Fruit fly (Drosophila melanogaster) whole organism, embryonic: ENCODE results near the gene CG34295.
A peak's percentile ranks its signal among the peaks of the same experiment; 100 is the strongest.

ENCODE experiments used
- Aef1 ChIP-seq: fragments of 200-800 bp; sonication (Bioruptor generic); IDR thresholded peaks from 3 replicates; pipeline ENCODE4 v1.3.6; 2022; ENCODE audit warnings: missing biosample characterization, missing genetic modification characterization
- CG10274 ChIP-seq: fragments of 200-800 bp; sonication (Bioruptor generic); optimal IDR thresholded peaks from 3 replicates; lab custom pipeline; 2017; ENCODE audit warnings: missing biosample characterization, mild to moderate bottlenecking, missing genetic modification characterization
- CG10654 ChIP-seq: fragments of 200-800 bp; sonication (Bioruptor generic); optimal IDR thresholded peaks from 2 replicates; lab custom pipeline; 2016; ENCODE audit warnings: missing biosample characterization, missing genetic modification characterization
- CG11696 ChIP-seq: fragments of 200-800 bp; sonication (Bioruptor generic); IDR thresholded peaks from 2 replicates; pipeline ENCODE4 v1.3.6; 2022; ENCODE audit warnings: missing biosample characterization, missing genetic modification characterization
- CG13123 ChIP-seq: fragments of 200-800 bp; sonication (Bioruptor generic); optimal IDR thresholded peaks from 2 replicates; lab custom pipeline; 2016; ENCODE audit warnings: missing biosample characterization, missing genetic modification characterization
- CG13775 ChIP-seq: fragments of 200-800 bp; sonication (Bioruptor generic); optimal IDR thresholded peaks from 3 replicates; lab custom pipeline; 2017; ENCODE audit warnings: missing biosample characterization, mild to moderate bottlenecking, missing genetic modification characterization
- CG17359 ChIP-seq: fragments of 200-800 bp; sonication (Bioruptor generic); optimal IDR thresholded peaks from 3 replicates; lab custom pipeline; 2018; ENCODE audit warnings: missing biosample characterization, mild to moderate bottlenecking, missing genetic modification characterization, moderate library complexity
- CG17361 ChIP-seq: fragments of 200-800 bp; sonication (Bioruptor generic); IDR thresholded peaks from 3 replicates; pipeline ENCODE4 v1.3.6; 2022; ENCODE audit warnings: missing biosample characterization, missing genetic modification characterization
- CG2678 ChIP-seq: fragments of 200-800 bp; sonication (Bioruptor generic); optimal IDR thresholded peaks from 3 replicates; lab custom pipeline; 2019; ENCODE audit warnings: missing biosample characterization, mild to moderate bottlenecking, missing genetic modification characterization, moderate library complexity
- CG4282 ChIP-seq: fragments of 200-800 bp; sonication (Bioruptor generic); optimal IDR thresholded peaks from 2 replicates; lab custom pipeline; 2016; ENCODE audit warnings: missing biosample characterization, missing genetic modification characterization
- CG4424 ChIP-seq: fragments of 200-800 bp; sonication (Bioruptor generic); optimal IDR thresholded peaks from 3 replicates; lab custom pipeline; 2016; ENCODE audit warnings: missing biosample characterization, missing genetic modification characterization
- CG4854 ChIP-seq: fragments of 200-800 bp; sonication (Bioruptor generic); optimal IDR thresholded peaks from 2 replicates; lab custom pipeline; 2016; ENCODE audit warnings: missing biosample characterization, missing genetic modification characterization, inconsistent platforms
- CG5953 ChIP-seq: fragments of 200-800 bp; sonication (Bioruptor generic); IDR thresholded peaks from 2 replicates; pipeline ENCODE4 v1.3.6; 2022; ENCODE audit warnings: missing biosample characterization, missing genetic modification characterization
- CG8281 ChIP-seq: fragments of 200-800 bp; sonication (Bioruptor generic); optimal IDR thresholded peaks from 2 replicates; lab custom pipeline; 2018; ENCODE audit warnings: missing biosample characterization, mild to moderate bottlenecking, missing genetic modification characterization, moderate library complexity
- CG8765 ChIP-seq: fragments of 200-800 bp; sonication (Bioruptor generic); IDR thresholded peaks from 2 replicates; pipeline ENCODE4 v1.3.6; 2022; ENCODE audit warnings: missing biosample characterization, missing genetic modification characterization
- CG8924 ChIP-seq: fragments of 200-800 bp; optimal IDR thresholded peaks from 3 replicates; lab custom pipeline; 2019; ENCODE audit warnings: missing biosample characterization, mild to moderate bottlenecking, missing genetic modification characterization, moderate library complexity
- CG9609 ChIP-seq: fragments of 200-800 bp; sonication (Bioruptor generic); optimal IDR thresholded peaks from 3 replicates; lab custom pipeline; 2016; ENCODE audit warnings: missing biosample characterization, missing genetic modification characterization
- D19A ChIP-seq: fragments of 200-800 bp; optimal IDR thresholded peaks from 3 replicates; lab custom pipeline; 2019; ENCODE audit warnings: missing biosample characterization, mild to moderate bottlenecking, missing genetic modification characterization, moderate library complexity
- Dip3 ChIP-seq: fragments of 200-800 bp; sonication (Bioruptor generic); optimal IDR thresholded peaks from 3 replicates; lab custom pipeline; 2016; ENCODE audit warnings: missing biosample characterization, missing genetic modification characterization
- E2f2 ChIP-seq: fragments of 200-800 bp; sonication (Bioruptor generic); IDR thresholded peaks from 2 replicates; pipeline ENCODE4 v1.3.6; 2022; ENCODE audit warnings: missing biosample characterization, missing genetic modification characterization
- Hand ChIP-seq: fragments of 200-800 bp; sonication (Bioruptor generic); optimal IDR thresholded peaks from 2 replicates; lab custom pipeline; 2017; ENCODE audit warnings: mild to moderate bottlenecking, missing biosample characterization, missing genetic modification reagents, missing genetic modification characterization
- Mes4 ChIP-seq: fragments of 200-800 bp; sonication (Bioruptor generic); optimal IDR thresholded peaks from 2 replicates; lab custom pipeline; 2016; ENCODE audit warnings: missing biosample characterization, missing genetic modification characterization
- Oaz ChIP-seq: fragments of 200-800 bp; sonication (Bioruptor generic); IDR thresholded peaks from 2 replicates; pipeline ENCODE4 v1.3.6; 2022; ENCODE audit warnings: missing biosample characterization, missing genetic modification characterization
- Six4 ChIP-seq: fragments of 200-800 bp; sonication (Bioruptor generic); optimal IDR thresholded peaks from 2 replicates; lab custom pipeline; 2016; ENCODE audit warnings: missing biosample characterization, missing genetic modification characterization
- az2 ChIP-seq: fragments of 200-800 bp; sonication (Bioruptor generic); optimal IDR thresholded peaks from 3 replicates; lab custom pipeline; 2016; ENCODE audit warnings: missing biosample characterization, missing genetic modification characterization
- bowl ChIP-seq: fragments of 200-800 bp; sonication (Bioruptor generic); IDR thresholded peaks from 2 replicates; pipeline ENCODE4 v1.3.6; 2022; ENCODE audit warnings: missing biosample characterization, missing genetic modification characterization
- btn ChIP-seq: fragments of 200-800 bp; sonication (Bioruptor generic); optimal IDR thresholded peaks from 2 replicates; lab custom pipeline; 2016; ENCODE audit warnings: missing biosample characterization, missing genetic modification characterization
- caup ChIP-seq: fragments of 200-800 bp; sonication (Bioruptor generic); optimal IDR thresholded peaks from 3 replicates; lab custom pipeline; 2017; ENCODE audit warnings: missing biosample characterization, mild to moderate bottlenecking, missing genetic modification characterization, moderate library complexity; ENCODE audit not compliant: severe bottlenecking
- chinmo ChIP-seq: fragments of 200-800 bp; sonication (Bioruptor generic); IDR thresholded peaks from 4 replicates; pipeline ENCODE4 v1.3.6; 2022; ENCODE audit warnings: missing biosample characterization, missing genetic modification characterization; ENCODE audit not compliant: partially characterized antibody
- cwo ChIP-seq: fragments of 200-800 bp; sonication (Bioruptor generic); optimal IDR thresholded peaks from 3 replicates; lab custom pipeline; 2017; ENCODE audit warnings: missing biosample characterization, missing genetic modification characterization, mild to moderate bottlenecking, moderate library complexity, missing genetic modification reagents
- danr ChIP-seq: fragments of 200-800 bp; sonication (Bioruptor generic); IDR thresholded peaks from 2 replicates; pipeline ENCODE4 v1.3.6; 2022; ENCODE audit warnings: missing biosample characterization, missing genetic modification characterization
- dati ChIP-seq: fragments of 200-800 bp; sonication (Bioruptor generic); IDR thresholded peaks from 2 replicates; pipeline ENCODE4 v1.3.6; 2022; ENCODE audit warnings: missing biosample characterization, missing genetic modification characterization
- en ChIP-seq: fragments of 200-800 bp; sonication (Bioruptor generic); optimal IDR thresholded peaks from 2 replicates; lab custom pipeline; 2016; ENCODE audit warnings: missing biosample characterization, missing genetic modification characterization
- eve ChIP-seq, 2 experiments: fragments of >200 bp; optimal IDR thresholded peaks; 2 replicates each; lab custom pipeline; 2017; ENCODE audit warnings: missing biosample characterization in 2 of 2, missing genetic modification characterization in 2 of 2
- gcm ChIP-seq: fragments of 200-800 bp; sonication (Bioruptor generic); optimal IDR thresholded peaks from 2 replicates; lab custom pipeline; 2019; ENCODE audit warnings: missing biosample characterization, mild to moderate bottlenecking, missing genetic modification characterization, moderate library complexity
- grau ChIP-seq: fragments of 200-800 bp; optimal IDR thresholded peaks from 3 replicates; lab custom pipeline; 2019; ENCODE audit warnings: missing biosample characterization, mild to moderate bottlenecking, missing genetic modification characterization, moderate library complexity
- jigr1 ChIP-seq: fragments of 200-800 bp; sonication (Bioruptor generic); IDR thresholded peaks from 3 replicates; pipeline ENCODE4 v1.3.6; 2022; ENCODE audit warnings: missing biosample characterization, missing genetic modification characterization
- knrl ChIP-seq: fragments of 200-800 bp; sonication (Bioruptor generic); IDR thresholded peaks from 3 replicates; pipeline ENCODE4 v1.3.6; 2022; ENCODE audit warnings: missing biosample characterization, missing genetic modification characterization; ENCODE audit not compliant: partially characterized antibody
- mld ChIP-seq: fragments of 200-800 bp; sonication (Bioruptor generic); IDR thresholded peaks from 3 replicates; pipeline ENCODE4 v1.3.6; 2022; ENCODE audit warnings: missing biosample characterization, missing genetic modification characterization; ENCODE audit not compliant: partially characterized antibody
- peb ChIP-seq: fragments of 200-800 bp; sonication (Bioruptor generic); IDR thresholded peaks from 2 replicates; pipeline ENCODE4 v1.3.6; 2022; ENCODE audit warnings: missing biosample characterization, missing genetic modification characterization
- run ChIP-seq: fragments of 200-800 bp; sonication (Bioruptor generic); optimal IDR thresholded peaks from 3 replicates; lab custom pipeline; 2018; ENCODE audit warnings: missing biosample characterization, mild to moderate bottlenecking, missing genetic modification characterization
- sc ChIP-seq, 3 experiments: fragments of >200 bp in 2 of 3; fragments of 200-800 bp in 1 of 3; sonication (Bioruptor generic) in 1 of 3; optimal IDR thresholded peaks; 2 replicates in 2 of 3; 3 replicates in 1 of 3; lab custom pipeline; 2017; ENCODE audit warnings: mild to moderate bottlenecking in 1 of 3, missing biosample characterization in 1 of 3, missing genetic modification characterization in 1 of 3, missing genetic modification reagents in 1 of 3
- scrt ChIP-seq: fragments of 200-800 bp; sonication (Bioruptor generic); optimal IDR thresholded peaks from 2 replicates; lab custom pipeline; 2018; ENCODE audit warnings: missing biosample characterization, mild to moderate bottlenecking, missing genetic modification characterization, moderate library complexity
- toy ChIP-seq: fragments of 200-800 bp; sonication (Bioruptor generic); IDR thresholded peaks from 2 replicates; pipeline ENCODE4 v1.3.6; 2022; ENCODE audit warnings: missing biosample characterization, missing genetic modification characterization
- trem ChIP-seq: fragments of 200-800 bp; optimal IDR thresholded peaks from 3 replicates; lab custom pipeline; 2019; ENCODE audit warnings: missing biosample characterization, mild to moderate bottlenecking, missing genetic modification characterization, moderate library complexity
- trh ChIP-seq: fragments of 200-800 bp; sonication (Bioruptor generic); optimal IDR thresholded peaks from 2 replicates; lab custom pipeline; 2016; ENCODE audit warnings: missing biosample characterization, missing genetic modification characterization
- unc-4 ChIP-seq: fragments of 200-800 bp; sonication (Bioruptor generic); IDR thresholded peaks from 2 replicates; pipeline ENCODE4 v1.3.6; 2022; ENCODE audit warnings: missing biosample characterization, missing genetic modification characterization; ENCODE audit not compliant: partially characterized antibody
- unpg ChIP-seq: fragments of 200-800 bp; sonication (Bioruptor generic); optimal IDR thresholded peaks from 3 replicates; lab custom pipeline; 2018; ENCODE audit warnings: missing biosample characterization, mild to moderate bottlenecking, missing genetic modification characterization, moderate library complexity

CG34295 gene

DNA sequence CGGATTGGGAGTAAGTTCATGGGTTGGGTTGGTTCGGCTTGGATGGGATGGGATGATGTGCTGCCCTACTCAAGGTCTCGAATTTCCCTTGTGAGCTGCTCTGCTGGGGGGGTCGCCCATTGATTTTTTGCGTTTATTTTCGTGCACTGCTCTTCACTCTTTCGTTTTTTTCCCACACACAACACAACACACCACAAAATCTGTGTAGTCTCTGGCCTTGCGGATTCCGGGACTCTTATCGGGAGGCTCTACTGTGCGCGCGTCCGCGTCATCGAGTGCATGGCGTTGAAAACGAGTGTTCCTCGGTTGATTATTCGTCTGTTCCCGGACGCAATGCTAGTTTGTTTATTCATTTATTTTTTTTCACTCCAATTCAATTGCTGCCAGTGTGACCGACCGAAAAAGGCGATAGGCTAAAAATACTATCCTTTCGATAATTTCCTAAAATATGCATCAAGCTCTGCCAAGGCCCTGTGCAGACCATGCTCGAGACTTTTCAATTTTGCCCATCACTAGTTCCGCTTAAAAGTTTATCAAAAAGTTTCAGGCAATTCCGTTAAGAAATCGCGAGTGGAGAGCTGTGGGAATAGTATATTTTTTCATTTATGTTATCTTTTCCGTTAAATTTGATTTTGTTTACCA, 42.3 kb downstream of the CG34295 start, which contains the start of gene WASp (continued):
- TF ChIP-seq gcm (GFP tag; lab: Kevin White, UChicago) (no peak), run (tag; lab: Kevin White, UChicago) (peak; percentile 59), Aef1 (GFP tag; lab: Robert Waterston, UW) (peak; percentile 15; the same call in 2 of the 3 replicates), Six4 (GFP tag; lab: Kevin White, UChicago) (peak; percentile 3), CG8924 (peak; percentile 49), sc (optimal IDR thresholded peaks at IDR 0.05; lab: Kevin White, UChicago) (no peak), sc (GFP tag; optimal IDR thresholded peaks at IDR 0.05; lab: Kevin White, UChicago) (peak; percentile 19), mld (no peak), btn (GFP tag; lab: Kevin White, UChicago) (peak; percentile 37), CG8765 (GFP tag; lab: Robert Waterston, UW) (peak; percentile 42; the same call in 1 of the 2 replicates), CG17359 (tag; lab: Kevin White, UChicago) (no peak), CG4854 (GFP tag; lab: Kevin White, UChicago) (no peak), CG10654 (GFP tag; lab: Kevin White, UChicago) (peak; percentile 55), trem (tag; lab: Kevin White, UChicago) (peak; percentile 70), eve (GFP tag; optimal IDR thresholded peaks at IDR 0.05; lab: Kevin White, UChicago) (no peak), CG8281 (no peak), grau (tag; lab: Kevin White, UChicago) (peak; percentile 69), D19A (tag; lab: Kevin White, UChicago) (no peak), Hand (no peak), scrt (GFP tag; lab: Kevin White, UChicago) (no peak), unc-4 (GFP tag; lab: Robert Waterston, UW) (peak; percentile 63), CG4282 (peak; percentile 56), CG2678 (no peak), az2 (peak; percentile 32), CG9609 (GFP tag; lab: Kevin White, UChicago) (peak; percentile 53), chinmo (GFP tag; lab: Robert Waterston, UW) (0 out of 4 replicates have a peak, but pooled peaks have one; percentile 22), CG13775 (GFP tag; lab: Kevin White, UChicago) (peak; percentile 79), CG11696 (0 out of 2 replicates have a peak, but pooled peaks have one; percentile 46), dati (GFP tag; lab: Robert Waterston, UW) (0 out of 2 replicates have a peak, but pooled peaks have one; percentile 29), toy (GFP tag; lab: Robert Waterston, UW) (0 out of 2 replicates have a peak, but pooled peaks have one; percentile 19), CG17361 (GFP tag; lab: Robert Waterston, UW) (peak; percentile 72; the same call in 2 of the 3 replicates), knrl (peak; percentile 47; the same call in 1 of the 3 replicates), peb (GFP tag; lab: Robert Waterston, UW) (0 out of 2 replicates have a peak, but pooled peaks have one; percentile 8), Oaz (peak; percentile 39; the same call in 1 of the 2 replicates), CG4424 (GFP tag; lab: Kevin White, UChicago) (peak; percentile 65), jigr1 (no peak), bowl (GFP tag; lab: Robert Waterston, UW) (peak; percentile 40; the same call in 1 of the 2 replicates), danr (GFP tag; lab: Robert Waterston, UW) (no peak), trh (GFP tag; lab: Kevin White, UChicago) (peak; percentile 63), E2f2 (GFP tag; lab: Robert Waterston, UW) (peak; percentile 73), Dip3 (GFP tag; lab: Kevin White, UChicago) (peak; percentile 50), cwo (GFP tag; lab: Kevin White, UChicago) (no peak), caup (GFP tag; lab: Kevin White, UChicago) (peak; percentile 81), en (GFP tag; lab: Kevin White, UChicago) (peak; percentile 61), Mes4 (GFP tag; lab: Kevin White, UChicago) (peak; percentile 78), unpg (GFP tag; lab: Kevin White, UChicago) (peak; percentile 79), CG13123 (GFP tag; lab: Kevin White, UChicago) (peak; percentile 21), CG5953 (0 out of 2 replicates have a peak, but pooled peaks have one; percentile 22), CG10274 (GFP tag; lab: Kevin White, UChicago) (peak; percentile 15)
